Fruit fly (Drosophila melanogaster) whole organism, embryonic: ENCODE measurements around the gene sdt.

ENCODE experiments used
- Aef1 ChIP-seq: fragments of 200-800 bp; sonication (Bioruptor generic); IDR thresholded peaks from 3 replicates; pipeline ENCODE4 v1.3.6; 2022; ENCODE audit warnings: missing biosample characterization, missing genetic modification characterization
- Antp ChIP-seq: fragments of 200-800 bp; sonication (Bioruptor generic); optimal IDR thresholded peaks from 3 replicates; lab custom pipeline; 2016; ENCODE audit warnings: missing biosample characterization, missing genetic modification characterization
- Atf6 ChIP-seq: fragments of 200-800 bp; sonication (Bioruptor generic); IDR thresholded peaks from 2 replicates; pipeline ENCODE4 v1.3.6; 2022; ENCODE audit warnings: missing biosample characterization, missing genetic modification characterization
- CG11723 ChIP-seq: fragments of 200-800 bp; sonication (Bioruptor generic); optimal IDR thresholded peaks from 2 replicates; lab custom pipeline; 2017; ENCODE audit warnings: missing biosample characterization, mild to moderate bottlenecking, missing genetic modification characterization
- CG12659 ChIP-seq: fragments of 200-800 bp; sonication (Bioruptor generic); optimal IDR thresholded peaks from 3 replicates; lab custom pipeline; 2017; ENCODE audit warnings: mild to moderate bottlenecking, missing biosample characterization, missing genetic modification reagents, missing genetic modification characterization
- CG12942 ChIP-seq: fragments of 200-800 bp; sonication (Bioruptor generic); optimal IDR thresholded peaks from 3 replicates; lab custom pipeline; 2016; ENCODE audit warnings: missing biosample characterization, missing genetic modification characterization
- CG13123 ChIP-seq: fragments of 200-800 bp; sonication (Bioruptor generic); optimal IDR thresholded peaks from 2 replicates; lab custom pipeline; 2016; ENCODE audit warnings: missing biosample characterization, missing genetic modification characterization
- CG30020 ChIP-seq: fragments of 200-800 bp; optimal IDR thresholded peaks from 2 replicates; lab custom pipeline; 2019; ENCODE audit warnings: missing biosample characterization, mild to moderate bottlenecking, missing genetic modification characterization, moderate library complexity
- CG31388 ChIP-seq: fragments of 200-800 bp; sonication (Bioruptor generic); optimal IDR thresholded peaks from 2 replicates; lab custom pipeline; 2016; ENCODE audit warnings: missing biosample characterization, missing genetic modification characterization
- CG32772 ChIP-seq: fragments of 200-800 bp; sonication (Bioruptor generic); IDR thresholded peaks from 2 replicates; pipeline ENCODE4 v1.3.6; 2022; ENCODE audit warnings: missing biosample characterization, missing genetic modification characterization
- CG3838 ChIP-seq: fragments of 200-800 bp; sonication (Bioruptor generic); optimal IDR thresholded peaks from 3 replicates; lab custom pipeline; 2016; ENCODE audit warnings: missing biosample characterization, missing genetic modification characterization
- CG3847 ChIP-seq: fragments of 200-800 bp; sonication (Bioruptor generic); IDR thresholded peaks from 2 replicates; pipeline ENCODE4 v1.3.6; 2022; ENCODE audit warnings: missing biosample characterization, missing genetic modification characterization
- CG42726 ChIP-seq: fragments of 200-800 bp; sonication (Bioruptor generic); IDR thresholded peaks from 2 replicates; pipeline ENCODE4 v1.3.6; 2022; ENCODE audit warnings: missing biosample characterization, missing genetic modification characterization; ENCODE audit not compliant: partially characterized antibody
- CG6689 ChIP-seq: fragments of 200-800 bp; sonication (Bioruptor generic); IDR thresholded peaks from 2 replicates; pipeline ENCODE4 v1.3.6; 2022; ENCODE audit warnings: missing biosample characterization, missing genetic modification characterization
- CG7928 ChIP-seq: fragments of 200-800 bp; sonication (Bioruptor generic); optimal IDR thresholded peaks from 2 replicates; lab custom pipeline; 2017; ENCODE audit warnings: missing biosample characterization, mild to moderate bottlenecking, missing genetic modification characterization
- CG8388 ChIP-seq: fragments of 200-800 bp; sonication (Bioruptor generic); optimal IDR thresholded peaks from 2 replicates; lab custom pipeline; 2019; ENCODE audit warnings: missing biosample characterization, mild to moderate bottlenecking, missing genetic modification characterization, moderate library complexity
- CkIIα-i1 ChIP-seq: fragments of 200-800 bp; sonication (Bioruptor generic); IDR thresholded peaks from 2 replicates; pipeline ENCODE4 v1.3.6; 2022; ENCODE audit warnings: missing biosample characterization, missing genetic modification characterization
- D19A ChIP-seq: fragments of 200-800 bp; optimal IDR thresholded peaks from 3 replicates; lab custom pipeline; 2019; ENCODE audit warnings: missing biosample characterization, mild to moderate bottlenecking, missing genetic modification characterization, moderate library complexity
- Doc2 ChIP-seq: fragments of 200-800 bp; sonication (Bioruptor generic); IDR thresholded peaks from 2 replicates; pipeline ENCODE4 v1.3.6; 2022; ENCODE audit warnings: missing biosample characterization, missing genetic modification characterization
- ERR ChIP-seq: fragments of 200-800 bp; sonication (Bioruptor generic); optimal IDR thresholded peaks from 2 replicates; lab custom pipeline; 2016; ENCODE audit warnings: missing biosample characterization, missing genetic modification characterization
- Hsf ChIP-seq: fragments of 200-800 bp; sonication (Bioruptor generic); optimal IDR thresholded peaks from 3 replicates; lab custom pipeline; 2016; ENCODE audit warnings: missing biosample characterization, missing genetic modification characterization
- MESR4 ChIP-seq: fragments of 200-800 bp; sonication (Bioruptor generic); optimal IDR thresholded peaks from 2 replicates; lab custom pipeline; 2018; ENCODE audit warnings: missing biosample characterization, mild to moderate bottlenecking, missing genetic modification characterization, moderate library complexity
- Nf-YB ChIP-seq: fragments of 200-800 bp; sonication (Bioruptor generic); optimal IDR thresholded peaks from 3 replicates; lab custom pipeline; 2019; ENCODE audit warnings: missing biosample characterization, mild to moderate bottlenecking, missing genetic modification characterization, moderate library complexity
- Pdp1 ChIP-seq, 2 experiments: fragments of 200-800 bp; sonication (Bioruptor generic); optimal IDR thresholded peaks; 3 replicates each; lab custom pipeline; 2016; ENCODE audit warnings: missing biosample characterization in 2 of 2, missing genetic modification characterization in 2 of 2, mild to moderate bottlenecking in 1 of 2, moderate library complexity in 1 of 2
- Ravus ChIP-seq: fragments of 200-800 bp; sonication (Bioruptor generic); IDR thresholded peaks from 2 replicates; pipeline ENCODE4 v1.3.6; 2022; ENCODE audit warnings: missing biosample characterization, missing genetic modification characterization
- Stat92E ChIP-seq, 3 experiments: fragments of >200 bp in 2 of 3; fragments of 200-800 bp in 1 of 3; sonication (Bioruptor generic) in 1 of 3; optimal IDR thresholded peaks; 2 replicates each; lab custom pipeline; 2017 to 2019; ENCODE audit warnings: missing biosample characterization in 3 of 3, missing genetic modification characterization in 3 of 3, mild to moderate bottlenecking in 1 of 3, moderate library complexity in 1 of 3
- Trl ChIP-seq, 3 experiments: fragments of >200 bp in 2 of 3; fragments of 200-800 bp in 1 of 3; sonication (Bioruptor generic) in 1 of 3; optimal IDR thresholded peaks; 2 replicates in 1 of 3; 3 replicates in 2 of 3; lab custom pipeline; 2016 to 2017; ENCODE audit warnings: missing biosample characterization in 1 of 3, missing genetic modification characterization in 1 of 3
- ab ChIP-seq: fragments of 200-800 bp; sonication (Bioruptor generic); optimal IDR thresholded peaks from 2 replicates; lab custom pipeline; 2016; ENCODE audit warnings: missing biosample characterization, missing genetic modification characterization
- ac ChIP-seq: fragments of 200-800 bp; sonication (Bioruptor generic); optimal IDR thresholded peaks from 3 replicates; lab custom pipeline; 2017; ENCODE audit warnings: missing biosample characterization, mild to moderate bottlenecking, missing genetic modification characterization
- bab2 ChIP-seq: fragments of 200-800 bp; sonication (Bioruptor generic); optimal IDR thresholded peaks from 2 replicates; lab custom pipeline; 2016; ENCODE audit warnings: missing biosample characterization, missing genetic modification characterization
- bigmax ChIP-seq: fragments of 200-800 bp; sonication (Bioruptor generic); optimal IDR thresholded peaks from 2 replicates; lab custom pipeline; 2018; ENCODE audit warnings: missing biosample characterization, mild to moderate bottlenecking, missing genetic modification characterization
- chm ChIP-seq: fragments of 200-800 bp; sonication (Bioruptor generic); IDR thresholded peaks from 2 replicates; pipeline ENCODE4 v1.3.6; 2022; ENCODE audit warnings: missing biosample characterization, missing genetic modification characterization
- chn ChIP-seq: fragments of 200-800 bp; sonication (Bioruptor generic); optimal IDR thresholded peaks from 2 replicates; lab custom pipeline; 2016; ENCODE audit warnings: missing biosample characterization, missing genetic modification characterization
- fd3F ChIP-seq: fragments of 200-800 bp; sonication (Bioruptor generic); optimal IDR thresholded peaks from 2 replicates; lab custom pipeline; 2018; ENCODE audit warnings: missing biosample characterization, mild to moderate bottlenecking, missing genetic modification characterization, moderate library complexity
- fu2 ChIP-seq: fragments of 200-800 bp; sonication (Bioruptor generic); optimal IDR thresholded peaks from 2 replicates; lab custom pipeline; 2016; ENCODE audit warnings: missing biosample characterization, missing genetic modification characterization
- gfzf ChIP-seq: fragments of 200-800 bp; sonication (Bioruptor generic); optimal IDR thresholded peaks from 2 replicates; lab custom pipeline; 2016; ENCODE audit warnings: missing biosample characterization, mild to moderate bottlenecking, missing genetic modification characterization, moderate library complexity
- mirr ChIP-seq: fragments of 200-800 bp; sonication (Bioruptor generic); optimal IDR thresholded peaks from 3 replicates; lab custom pipeline; 2018; ENCODE audit warnings: missing biosample characterization, mild to moderate bottlenecking, missing genetic modification characterization
- nom ChIP-seq: fragments of 200-800 bp; sonication (Bioruptor generic); optimal IDR thresholded peaks from 2 replicates; lab custom pipeline; 2017; ENCODE audit warnings: missing biosample characterization, missing genetic modification characterization, mild to moderate bottlenecking, moderate library complexity, missing genetic modification reagents
- ranshi ChIP-seq: fragments of 200-800 bp; sonication (Bioruptor generic); IDR thresholded peaks from 2 replicates; pipeline ENCODE4 v1.3.6; 2022; ENCODE audit warnings: missing biosample characterization, missing genetic modification characterization
- sd ChIP-seq: fragments of 200-800 bp; sonication (Bioruptor generic); optimal IDR thresholded peaks from 3 replicates; lab custom pipeline; 2018; ENCODE audit warnings: missing biosample characterization, mild to moderate bottlenecking, missing genetic modification characterization, moderate library complexity
- sima ChIP-seq: fragments of 200-800 bp; sonication (Bioruptor generic); optimal IDR thresholded peaks from 2 replicates; lab custom pipeline; 2016; ENCODE audit warnings: missing biosample characterization, missing genetic modification characterization
- sisA ChIP-seq: fragments of 200-800 bp; sonication (Bioruptor generic); IDR thresholded peaks from 2 replicates; pipeline ENCODE4 v1.3.6; 2022; ENCODE audit warnings: missing biosample characterization, missing genetic modification characterization
- stwl ChIP-seq: fragments of 200-800 bp; sonication (Bioruptor generic); optimal IDR thresholded peaks from 3 replicates; lab custom pipeline; 2018; ENCODE audit warnings: missing biosample characterization, mild to moderate bottlenecking, missing genetic modification characterization, moderate library complexity
- sug ChIP-seq: fragments of 200-800 bp; optimal IDR thresholded peaks from 2 replicates; lab custom pipeline; 2019; ENCODE audit warnings: missing biosample characterization, mild to moderate bottlenecking, missing genetic modification characterization, moderate library complexity
- ttk ChIP-seq: fragments of 200-800 bp; sonication (Bioruptor generic); IDR thresholded peaks from 2 replicates; pipeline ENCODE4 v2.1.2; 2022; ENCODE audit warnings: missing biosample characterization, missing genetic modification characterization
- tup ChIP-seq: fragments of 200-800 bp; sonication (Bioruptor generic); optimal IDR thresholded peaks from 2 replicates; lab custom pipeline; 2016; ENCODE audit warnings: missing biosample characterization, mild to moderate bottlenecking, missing genetic modification characterization, moderate library complexity
- wor ChIP-seq: fragments of 200-800 bp; sonication (Bioruptor generic); IDR thresholded peaks from 2 replicates; pipeline ENCODE4 v1.3.6; 2022; ENCODE audit warnings: missing biosample characterization, missing genetic modification characterization
- z ChIP-seq: fragments of 200-800 bp; sonication (Bioruptor generic); IDR thresholded peaks from 3 replicates; pipeline ENCODE4 v1.3.6; 2022; ENCODE audit warnings: missing biosample characterization, missing genetic modification characterization
- zfh1 ChIP-seq: fragments of 200-800 bp; sonication (Bioruptor generic); IDR thresholded peaks from 3 replicates; pipeline ENCODE4 v1.3.6; 2022; ENCODE audit warnings: missing biosample characterization, missing genetic modification characterization

sdt gene

dm6 chrX:8205625-8206252 lies 27.4 kb downstream of the sdt start (continued):
- no peak for TF ChIP-seq CG42726
- no peak for TF ChIP-seq sd (tag; lab: Kevin White, UChicago)
- TF ChIP-seq sug (tag; lab: Kevin White, UChicago) = no peak
- TF ChIP-seq MESR4 (GFP tag; lab: Kevin White, UChicago) = no peak
- TF ChIP-seq sisA (GFP tag; lab: Robert Waterston, UW) = peak; percentile 33; the same call in 1 of the 2 replicates
- TF ChIP-seq CG6689 (GFP tag; lab: Robert Waterston, UW) = peak; percentile 23; the same call in 1 of the 2 replicates
- no peak for TF ChIP-seq CG30020 (tag; lab: Kevin White, UChicago)
- TF ChIP-seq ac (GFP tag; lab: Kevin White, UChicago) = no peak
- TF ChIP-seq nom (GFP tag; lab: Kevin White, UChicago) = no peak
- TF ChIP-seq Hsf (GFP tag; lab: Kevin White, UChicago) = no peak
- TF ChIP-seq CG8388 (GFP tag; lab: Kevin White, UChicago) = peak; percentile 40
- no peak for TF ChIP-seq Doc2 (GFP tag; lab: Robert Waterston, UW)
- TF ChIP-seq chn (GFP tag; lab: Kevin White, UChicago) = no peak
- TF ChIP-seq Atf6 = peak; percentile 37; the same call in 1 of the 2 replicates
- no peak for TF ChIP-seq CG3838 (GFP tag; lab: Kevin White, UChicago)
- TF ChIP-seq Antp (GFP tag; lab: Kevin White, UChicago) = no peak
- TF ChIP-seq ab (GFP tag; lab: Kevin White, UChicago) = no peak
- peak; percentile 29 for TF ChIP-seq D19A
- TF ChIP-seq zfh1 (GFP tag; lab: Robert Waterston, UW) = no peak
- no peak for TF ChIP-seq CG32772 (GFP tag; lab: Robert Waterston, UW)
- TF ChIP-seq sima (GFP tag; lab: Kevin White, UChicago) = no peak
- no peak for TF ChIP-seq stwl (tag; lab: Kevin White, UChicago)
- no peak for TF ChIP-seq Ravus
- no peak for TF ChIP-seq gfzf (GFP tag; lab: Kevin White, UChicago)
- TF ChIP-seq mirr (GFP tag; lab: Kevin White, UChicago) = no peak
- peak; percentile 10 for TF ChIP-seq fd3F
- TF ChIP-seq ERR (GFP tag; lab: Kevin White, UChicago) = no peak
- TF ChIP-seq CG12942 (GFP tag; lab: Kevin White, UChicago) = no peak
- peak; percentile 52; the same call in 1 of the 2 replicates for TF ChIP-seq ranshi (GFP tag; lab: Robert Waterston, UW)
- TF ChIP-seq Stat92E (GFP tag; optimal IDR thresholded peaks at IDR 0.05; lab: Kevin White, UChicago) = no peak
- TF ChIP-seq CG13123 (GFP tag; lab: Kevin White, UChicago) = no peak
- TF ChIP-seq CG7928 (GFP tag; lab: Kevin White, UChicago) = no peak
- no peak for TF ChIP-seq CG11723
- no peak for TF ChIP-seq CG3847 (GFP tag; lab: Robert Waterston, UW)
- no peak for TF ChIP-seq Nf-YB (GFP tag; lab: Kevin White, UChicago)
- TF ChIP-seq wor (GFP tag; lab: Robert Waterston, UW) = peak; percentile 40; the same call in 1 of the 2 replicates
- 0 out of 3 replicates have a peak, but pooled peaks have one; percentile 16 for TF ChIP-seq Aef1 (GFP tag; lab: Robert Waterston, UW)
- peak in 1 of 2 experiments; percentile 71 for TF ChIP-seq Pdp1 (GFP tag; optimal IDR thresholded peaks at IDR 0.05; lab: Kevin White, UChicago)
- TF ChIP-seq tup = no peak
- no peak for TF ChIP-seq CkIIα-i1 (GFP tag; lab: Robert Waterston, UW)
- no peak for TF ChIP-seq bigmax (GFP tag; lab: Kevin White, UChicago)
- TF ChIP-seq ttk (GFP tag; lab: Robert Waterston, UW) = peak; percentile 36
- no peak for TF ChIP-seq chm
- no peak for TF ChIP-seq CG31388
- no peak for TF ChIP-seq bab2 (GFP tag; lab: Kevin White, UChicago)
- TF ChIP-seq z (GFP tag; lab: Robert Waterston, UW) = no peak
- peak; percentile 26 for TF ChIP-seq CG12659 (GFP tag; lab: Kevin White, UChicago)
- TF ChIP-seq Trl (optimal IDR thresholded peaks at IDR 0.05; lab: Kevin White, UChicago) = no peak
- TF ChIP-seq Trl (GFP tag; optimal IDR thresholded peaks at IDR 0.05; lab: Kevin White, UChicago) = no peak
- TF ChIP-seq fu2 (GFP tag; lab: Kevin White, UChicago) = no peak
